Worm (Caenorhabditis elegans) whole organism, L2 larva: ENCODE data around the gene ZC449.7.
A peak's percentile ranks its signal among the peaks of the same experiment; 100 is the strongest.

Source experiments
- C34F6.9 ChIP-seq: fragments of 150-350 bp; optimal IDR thresholded peaks from 2 replicates; lab custom pipeline; 2014; ENCODE audit warnings: missing biosample characterization, missing genetic modification characterization
- F13H6.1 ChIP-seq: sonication (generic microtip); optimal IDR thresholded peaks from 2 replicates; lab custom pipeline; 2016; ENCODE audit warnings: missing genetic modification characterization, missing compliant biosample characterization
- Y55F3AM.14 ChIP-seq: fragments of 200-800 bp; sonication (Bioruptor generic); optimal IDR thresholded peaks from 2 replicates; lab custom pipeline; 2018; ENCODE audit warnings: mild to moderate bottlenecking, missing genetic modification characterization, missing compliant biosample characterization
- aly-2 ChIP-seq: fragments of 150-350 bp; optimal IDR thresholded peaks from 2 replicates; lab custom pipeline; 2014; ENCODE audit warnings: missing biosample characterization, missing genetic modification characterization
- ama-1 ChIP-seq: fragments of 150-350 bp; optimal IDR thresholded peaks from 2 replicates; lab custom pipeline; 2018; ENCODE audit warnings: inconsistent platforms
- blmp-1 ChIP-seq: sonication (generic microtip); optimal IDR thresholded peaks from 2 replicates; lab custom pipeline; 2017; ENCODE audit warnings: missing genetic modification characterization, mild to moderate bottlenecking, missing compliant biosample characterization, antibody characterized with exemption, moderate library complexity; ENCODE audit not compliant: insufficient read depth
- ceh-16 ChIP-seq: fragments of 150-350 bp; optimal IDR thresholded peaks from 2 replicates; lab custom pipeline; 2014; ENCODE audit warnings: missing biosample characterization, missing genetic modification characterization
- ceh-82 ChIP-seq: fragments of 150-350 bp; optimal IDR thresholded peaks from 2 replicates; lab custom pipeline; 2014; ENCODE audit warnings: missing biosample characterization, missing genetic modification characterization
- crh-2 ChIP-seq: sonication (generic microtip); optimal IDR thresholded peaks from 2 replicates; lab custom pipeline; 2017; ENCODE audit warnings: missing biosample characterization, missing genetic modification characterization
- dmd-4 ChIP-seq: sonication (generic microtip); optimal IDR thresholded peaks from 2 replicates; lab custom pipeline; 2017; ENCODE audit warnings: missing biosample characterization, missing genetic modification characterization
- egl-27 ChIP-seq: sonication (generic microtip); optimal IDR thresholded peaks from 3 replicates; lab custom pipeline; 2017; ENCODE audit warnings: missing biosample characterization, missing genetic modification reagents, missing genetic modification characterization
- elt-1 ChIP-seq: fragments of 150-350 bp; optimal IDR thresholded peaks from 2 replicates; lab custom pipeline; 2014; ENCODE audit warnings: missing biosample characterization, missing genetic modification characterization
- elt-3 ChIP-seq: sonication (generic microtip); optimal IDR thresholded peaks from 2 replicates; lab custom pipeline; 2017; ENCODE audit warnings: missing biosample characterization, missing genetic modification characterization
- fos-1 ChIP-seq: fragments of 150-350 bp; optimal IDR thresholded peaks from 2 replicates; lab custom pipeline; 2014; ENCODE audit warnings: missing biosample characterization, missing genetic modification characterization
- gmeb-1 ChIP-seq: fragments of 150-350 bp; optimal IDR thresholded peaks from 2 replicates; lab custom pipeline; 2014; ENCODE audit warnings: missing biosample characterization, missing genetic modification characterization
- lin-11 ChIP-seq: fragments of 150-350 bp; sonication (generic microtip); optimal IDR thresholded peaks from 2 replicates; lab custom pipeline; 2014; ENCODE audit warnings: missing biosample characterization, missing genetic modification characterization, inconsistent platforms, mixed read lengths
- lin-13 ChIP-seq: fragments of 150-350 bp; optimal IDR thresholded peaks from 2 replicates; lab custom pipeline; 2014; ENCODE audit warnings: missing biosample characterization, missing genetic modification reagents, missing genetic modification characterization
- lin-39 ChIP-seq: fragments of 150-350 bp; optimal IDR thresholded peaks from 2 replicates; lab custom pipeline; 2014; ENCODE audit warnings: missing biosample characterization, missing genetic modification reagents, missing genetic modification characterization
- lsy-2 ChIP-seq, 2 experiments: fragments of 150-350 bp in 1 of 2; sonication (generic microtip) in 1 of 2; optimal IDR thresholded peaks; 2 replicates each; lab custom pipeline; 2014 to 2017; ENCODE audit warnings: missing biosample characterization in 2 of 2, missing genetic modification characterization in 2 of 2
- mab-5 ChIP-seq: fragments of 150-350 bp; optimal IDR thresholded peaks from 2 replicates; lab custom pipeline; 2014; ENCODE audit warnings: missing biosample characterization, missing genetic modification characterization
- mbf-1 ChIP-seq: sonication (generic microtip); optimal IDR thresholded peaks from 2 replicates; lab custom pipeline; 2017; ENCODE audit warnings: missing biosample characterization, missing genetic modification characterization
- mdl-1 ChIP-seq, 2 experiments: fragments of 150-350 bp in 1 of 2; sonication (generic microtip) in 1 of 2; optimal IDR thresholded peaks; 2 replicates each; lab custom pipeline; 2017; ENCODE audit warnings: missing biosample characterization in 2 of 2, missing genetic modification characterization in 2 of 2
- nhr-10 ChIP-seq: sonication (generic microtip); optimal IDR thresholded peaks from 2 replicates; lab custom pipeline; 2017; ENCODE audit warnings: missing biosample characterization, missing genetic modification characterization
- nhr-12 ChIP-seq: fragments of 150-350 bp; optimal IDR thresholded peaks from 2 replicates; lab custom pipeline; 2014; ENCODE audit warnings: missing biosample characterization, missing genetic modification characterization
- nhr-129 ChIP-seq: fragments of 150-350 bp; optimal IDR thresholded peaks from 2 replicates; lab custom pipeline; 2014; ENCODE audit warnings: missing biosample characterization, missing genetic modification characterization
- nhr-21 ChIP-seq: fragments of 150-350 bp; optimal IDR thresholded peaks from 2 replicates; lab custom pipeline; 2014; ENCODE audit warnings: missing biosample characterization, missing genetic modification characterization
- nhr-23 ChIP-seq: fragments of 150-350 bp; optimal IDR thresholded peaks from 2 replicates; lab custom pipeline; 2014; ENCODE audit warnings: missing biosample characterization, missing genetic modification reagents, missing genetic modification characterization
- nhr-237 ChIP-seq: fragments of 150-350 bp; optimal IDR thresholded peaks from 2 replicates; lab custom pipeline; 2014; ENCODE audit warnings: missing biosample characterization, missing genetic modification characterization
- nhr-25 ChIP-seq: fragments of 150-350 bp; sonication (generic microtip); optimal IDR thresholded peaks from 3 replicates; lab custom pipeline; 2014; ENCODE audit warnings: missing biosample characterization, missing genetic modification characterization
- nhr-6 ChIP-seq: fragments of 150-350 bp; optimal IDR thresholded peaks from 2 replicates; lab custom pipeline; 2014; ENCODE audit warnings: missing biosample characterization, missing genetic modification characterization
- nhr-77 ChIP-seq: fragments of 150-350 bp; optimal IDR thresholded peaks from 2 replicates; lab custom pipeline; 2014; ENCODE audit warnings: missing biosample characterization, missing genetic modification characterization
- peb-1 ChIP-seq: fragments of 150-350 bp; optimal IDR thresholded peaks from 2 replicates; lab custom pipeline; 2014; ENCODE audit warnings: missing biosample characterization, missing genetic modification characterization
- sem-4 ChIP-seq: fragments of 150-350 bp; optimal IDR thresholded peaks from 2 replicates; lab custom pipeline; 2014; ENCODE audit warnings: missing biosample characterization, missing genetic modification reagents, missing genetic modification characterization
- skn-1 ChIP-seq: sonication (generic microtip); optimal IDR thresholded peaks from 2 replicates; lab custom pipeline; 2017; ENCODE audit warnings: missing biosample characterization, missing genetic modification characterization
- sma-3 ChIP-seq: sonication (generic microtip); optimal IDR thresholded peaks from 2 replicates; lab custom pipeline; 2016; ENCODE audit warnings: missing genetic modification reagents, missing genetic modification characterization, missing compliant biosample characterization
- sma-9 ChIP-seq, 2 experiments: fragments of 150-350 bp in 1 of 2; sonication (generic microtip) in 1 of 2; optimal IDR thresholded peaks; 2 replicates each; lab custom pipeline; 2014 to 2016; ENCODE audit warnings: missing genetic modification characterization in 2 of 2, mild to moderate bottlenecking in 1 of 2, missing biosample characterization in 1 of 2, missing compliant biosample characterization in 1 of 2, missing genetic modification reagents in 1 of 2, moderate library complexity in 1 of 2
- unc-39 ChIP-seq: fragments of 150-350 bp; optimal IDR thresholded peaks from 2 replicates; lab custom pipeline; 2014; ENCODE audit warnings: missing biosample characterization, missing genetic modification characterization
- unc-55 ChIP-seq: fragments of 150-350 bp; sonication (generic microtip); optimal IDR thresholded peaks from 3 replicates; lab custom pipeline; 2014; ENCODE audit warnings: missing biosample characterization, missing genetic modification reagents, missing genetic modification characterization
- zag-1 ChIP-seq: fragments of 150-350 bp; optimal IDR thresholded peaks from 2 replicates; lab custom pipeline; 2014; ENCODE audit warnings: missing biosample characterization, missing genetic modification characterization

The ZC449.7 gene

ce11 chrX:5059163-5059562 lies 45.3 kb downstream of the ZC449.7 start, which contains the start of gene C24H10.4:
Gene C24H10.4 (minus strand): TSS chrX:5059263.
- TF ChIP-seq lsy-2 (tag; optimal IDR thresholded peaks at IDR 0.05; lab: Kevin White, UChicago) (no peak), lin-13 (GFP tag; lab: Kevin White, UChicago) (no peak), zag-1 (tag; lab: Kevin White, UChicago) (no peak), blmp-1 (tag; lab: Kevin White, UChicago) (no peak), fos-1 (no peak), gmeb-1 (tag; lab: Kevin White, UChicago) (no peak), nhr-23 (tag; lab: Kevin White, UChicago) (no peak), skn-1 (tag; lab: Kevin White, UChicago) (no peak), mdl-1 (tag; optimal IDR thresholded peaks at IDR 0.05; lab: Kevin White, UChicago) (no peak), nhr-12 (tag; lab: Kevin White, UChicago) (no peak), nhr-237 (tag; lab: Kevin White, UChicago) (no peak), ama-1 (lab: Kevin White, UChicago) (no peak), mbf-1 (no peak), elt-3 (tag; lab: Kevin White, UChicago) (no peak), peb-1 (tag; lab: Kevin White, UChicago) (no peak), sma-9 (GFP tag; optimal IDR thresholded peaks at IDR 0.05; lab: Kevin White, UChicago) (no peak), sma-9 (tag; optimal IDR thresholded peaks at IDR 0.05; lab: Kevin White, UChicago) (no peak), Y55F3AM.14 (no peak), F13H6.1 (tag; lab: Kevin White, UChicago) (no peak), nhr-21 (tag; lab: Kevin White, UChicago) (no peak), dmd-4 (tag; lab: Kevin White, UChicago) (no peak)

- TF ChIP-seq nhr-12 (tag; lab: Kevin White, UChicago), result no peak
- TF ChIP-seq mab-5 (tag; lab: Kevin White, UChicago), result no peak
- TF ChIP-seq zag-1 (tag; lab: Kevin White, UChicago), result no peak
- no peak for TF ChIP-seq F13H6.1 (tag; lab: Kevin White, UChicago)
- TF ChIP-seq dmd-4 (tag; lab: Kevin White, UChicago), result no peak
- TF ChIP-seq nhr-10 (tag; lab: Kevin White, UChicago), result no peak
- TF ChIP-seq unc-39 (tag; lab: Kevin White, UChicago), result no peak
- TF ChIP-seq lin-13 (GFP tag; lab: Kevin White, UChicago), result no peak
- no peak for TF ChIP-seq aly-2 (tag; lab: Kevin White, UChicago)
- TF ChIP-seq nhr-77 (tag; lab: Kevin White, UChicago), result no peak
Measured at ce11 chrX:5060756-5061155, 46.9 kb downstream of the ZC449.7 start, which contains the start of gene C24H10.3. Gene C24H10.3 (plus strand): TSS chrX:5061056.

ce11 chrX:5061763-5062162 lies 47.9 kb downstream of the ZC449.7 start:
- TF ChIP-seq F13H6.1 (tag; lab: Kevin White, UChicago), result no peak
- TF ChIP-seq sma-9 (GFP tag; optimal IDR thresholded peaks at IDR 0.05; lab: Kevin White, UChicago), result peak; percentile 36
- no peak for TF ChIP-seq sma-9 (tag; optimal IDR thresholded peaks at IDR 0.05; lab: Kevin White, UChicago)
- TF ChIP-seq ceh-16 (tag; lab: Kevin White, UChicago), result peak; percentile 43
- TF ChIP-seq ceh-82 (tag; lab: Kevin White, UChicago), result no peak
- peak; percentile 82 for TF ChIP-seq elt-1 (tag; lab: Kevin White, UChicago)
- TF ChIP-seq lin-11 (tag; lab: Kevin White, UChicago), result no peak

ce11 chrX:5063750-5064652 lies 50.1 kb downstream of the ZC449.7 start, which contains the start of gene C24H10.2:
Gene C24H10.2 (plus strand): TSS chrX:5064602.
- TF ChIP-seq blmp-1 (tag; lab: Kevin White, UChicago) (no peak), Y55F3AM.14 (peak; percentile 2), C34F6.9 (tag; lab: Kevin White, UChicago) (peak; percentile 6), nhr-237 (tag; lab: Kevin White, UChicago) (no peak), lin-39 (no peak), unc-55 (peak; percentile 52), ama-1 (lab: Kevin White, UChicago) (no peak), lsy-2 (tag; optimal IDR thresholded peaks at IDR 0.05; lab: Kevin White, UChicago) (peak in 1 of 2 experiments; percentile 31), sma-3 (GFP tag; lab: Kevin White, UChicago) (peak; percentile 14), nhr-129 (tag; lab: Kevin White, UChicago) (peak; percentile 72), crh-2 (tag; lab: Kevin White, UChicago) (no peak), nhr-25 (tag; lab: Kevin White, UChicago) (peak; percentile 20), nhr-6 (tag; lab: Kevin White, UChicago) (no peak), fos-1 (peak; percentile 35), sem-4 (tag; lab: Kevin White, UChicago) (peak; percentile 62), egl-27 (tag; lab: Kevin White, UChicago) (no peak), F13H6.1 (tag; lab: Kevin White, UChicago) (peak; percentile 69), gmeb-1 (tag; lab: Kevin White, UChicago) (peak; percentile 41), sma-9 (GFP tag; optimal IDR thresholded peaks at IDR 0.05; lab: Kevin White, UChicago) (peak; percentile 41), sma-9 (tag; optimal IDR thresholded peaks at IDR 0.05; lab: Kevin White, UChicago) (no peak)
- TF ChIP-seq, all 48 proteins: peak for 12
